Worm (Caenorhabditis elegans) whole organism, L3 larva: ENCODE data around the gene ddo-2.

Experiments
- ceh-82 ChIP-seq: fragments of 150-350 bp; optimal IDR thresholded peaks from 2 replicates; lab custom pipeline; 2014; ENCODE audit warnings: missing biosample characterization, missing genetic modification characterization
- lin-15B ChIP-seq: fragments of 150-350 bp; optimal IDR thresholded peaks from 2 replicates; lab custom pipeline; 2014; ENCODE audit warnings: missing biosample characterization, missing genetic modification characterization
- lin-39 ChIP-seq: fragments of 150-350 bp; optimal IDR thresholded peaks from 2 replicates; lab custom pipeline; 2018; ENCODE audit warnings: missing biosample characterization, missing genetic modification reagents, missing genetic modification characterization
- nhr-77 ChIP-seq: fragments of 150-350 bp; optimal IDR thresholded peaks from 2 replicates; lab custom pipeline; 2014; ENCODE audit warnings: missing biosample characterization, missing genetic modification characterization
- sea-2 ChIP-seq: fragments of 150-350 bp; sonication (generic microtip); optimal IDR thresholded peaks from 4 replicates; lab custom pipeline; 2014; ENCODE audit warnings: missing biosample characterization, missing genetic modification reagents, missing genetic modification characterization
- skn-1 ChIP-seq: fragments of 150-350 bp; optimal IDR thresholded peaks from 2 replicates; lab custom pipeline; 2014; ENCODE audit warnings: missing biosample characterization, missing genetic modification characterization
- snpc-4 ChIP-seq: fragments of 150-350 bp; optimal IDR thresholded peaks from 2 replicates; lab custom pipeline; 2014; ENCODE audit warnings: missing biosample characterization, missing genetic modification characterization
- unc-62 ChIP-seq: fragments of 150-350 bp; sonication (generic microtip); optimal IDR thresholded peaks from 4 replicates; lab custom pipeline; 2014; ENCODE audit warnings: missing biosample characterization, missing genetic modification reagents, missing genetic modification characterization

ce11 chrV:7426594-7426993, 8.9 kb downstream of the ddo-2 start, which contains the start of gene srw-68:
- TF ChIP-seq nhr-77 (tag; lab: Kevin White, UChicago) (no peak), lin-39 (no peak), unc-62 (no peak), snpc-4 (tag; lab: Kevin White, UChicago) (no peak), skn-1 (tag; lab: Kevin White, UChicago) (no peak), ceh-82 (no peak), sea-2 (GFP tag; lab: Kevin White, UChicago) (no peak), lin-15B (tag; lab: Kevin White, UChicago) (no peak)
